Fruit fly (Drosophila melanogaster): ENCODE data around the gene CG34049.

DNA sequence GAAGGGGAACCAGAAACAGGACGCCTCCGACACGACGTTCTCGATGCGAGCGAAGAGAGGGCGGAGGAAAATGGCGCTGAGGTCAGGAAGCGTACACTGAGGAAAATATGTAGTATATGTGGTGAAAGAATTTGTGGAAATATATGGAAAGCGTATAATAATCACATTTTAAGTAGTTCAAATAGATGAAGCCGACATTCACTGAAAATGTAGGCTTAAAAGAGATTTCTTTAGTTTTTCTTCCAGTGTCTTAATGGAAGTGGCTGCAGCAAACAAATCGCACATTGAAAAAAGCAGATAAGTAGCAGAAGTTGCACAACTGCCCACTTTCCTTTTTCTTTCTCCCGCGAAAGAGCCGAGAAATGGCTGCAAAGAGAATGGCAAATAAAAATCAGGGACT, 15.5 kb downstream of the CG34049 start:
- TF ChIP-seq GATAd (GFP tag; optimal IDR thresholded peaks at IDR 0.05): no peak
- no peak for TF ChIP-seq sage (GFP tag; optimal IDR thresholded peaks at IDR 0.05)
- no peak for TF ChIP-seq Rel (GFP tag; optimal IDR thresholded peaks at IDR 0.05)
- TF ChIP-seq Rel (tag; optimal IDR thresholded peaks at IDR 0.05): no peak
- TF ChIP-seq CG9705 (GFP tag; optimal IDR thresholded peaks at IDR 0.05): no peak

Measured in whole organism, wandering third instar larva.